Worm (Caenorhabditis elegans) whole organism, late embryonic: ENCODE measurements around the gene anmt-2.
A peak's percentile ranks its signal among the peaks of the same experiment; 100 is the strongest.

Source experiments
- Y22D7AL.16 ChIP-seq: sonication (generic microtip); optimal IDR thresholded peaks from 2 replicates; lab custom pipeline; 2016; ENCODE audit warnings: missing genetic modification characterization, missing compliant biosample characterization
- ama-1 ChIP-seq: fragments of 150-350 bp; optimal IDR thresholded peaks from 2 replicates; lab custom pipeline; 2014
- ceh-2 ChIP-seq: sonication (generic microtip); optimal IDR thresholded peaks from 2 replicates; lab custom pipeline; 2016; ENCODE audit warnings: missing genotype, missing genetic modification characterization, missing compliant biosample characterization
- ceh-30 ChIP-seq: fragments of 150-350 bp; optimal IDR thresholded peaks from 2 replicates; lab custom pipeline; 2014; ENCODE audit warnings: missing biosample characterization, missing genetic modification characterization
- elt-2 ChIP-seq: sonication (generic microtip); optimal IDR thresholded peaks from 2 replicates; lab custom pipeline; 2016; ENCODE audit warnings: missing genetic modification reagents, missing genetic modification characterization, missing compliant biosample characterization
- ets-4 ChIP-seq: sonication (generic microtip); optimal IDR thresholded peaks from 2 replicates; lab custom pipeline; 2016; ENCODE audit warnings: missing genetic modification characterization, missing compliant biosample characterization
- fax-1 ChIP-seq: sonication (generic microtip); optimal IDR thresholded peaks from 2 replicates; lab custom pipeline; 2016; ENCODE audit warnings: missing genotype, missing genetic modification characterization, missing compliant biosample characterization
- lim-6 ChIP-seq: sonication (generic microtip); optimal IDR thresholded peaks from 2 replicates; lab custom pipeline; 2016; ENCODE audit warnings: missing genetic modification characterization, missing compliant biosample characterization
- madf-2 ChIP-seq: sonication (generic microtip); optimal IDR thresholded peaks from 2 replicates; lab custom pipeline; 2017; ENCODE audit warnings: missing genetic modification characterization, missing compliant biosample characterization
- nhr-11 ChIP-seq: fragments of 150-350 bp; optimal IDR thresholded peaks from 2 replicates; lab custom pipeline; 2014; ENCODE audit warnings: missing biosample characterization, missing genetic modification characterization
- pax-1 ChIP-seq: fragments of 150-350 bp; optimal IDR thresholded peaks from 2 replicates; lab custom pipeline; 2014; ENCODE audit warnings: missing biosample characterization, missing genetic modification characterization
- pqm-1 ChIP-seq: sonication (generic microtip); optimal IDR thresholded peaks from 2 replicates; lab custom pipeline; 2016; ENCODE audit warnings: missing genetic modification characterization, missing compliant biosample characterization
- unc-55 ChIP-seq: sonication (generic microtip); optimal IDR thresholded peaks from 2 replicates; lab custom pipeline; 2017; ENCODE audit warnings: missing biosample characterization, missing genetic modification reagents, missing genetic modification characterization

- TF ChIP-seq pqm-1 (tag; lab: Kevin White, UChicago) (no peak), lim-6 (no peak), fax-1 (tag; lab: Kevin White, UChicago) (no peak), ama-1 (lab: Kevin White, UChicago) (no peak), pax-1 (no peak), nhr-11 (tag; lab: Kevin White, UChicago) (no peak), unc-55 (no peak), ceh-30 (tag; lab: Kevin White, UChicago) (no peak), ceh-2 (tag; lab: Kevin White, UChicago) (no peak), madf-2 (no peak), ets-4 (no peak), elt-2 (tag; lab: Kevin White, UChicago) (peak; percentile 20), Y22D7AL.16 (no peak)
Measured at ce11 chrIII:6180294-6180693, 22.7 kb upstream of the anmt-2 start.
